Fruit fly (Drosophila melanogaster) Kc167 (cell line): ENCODE results near the gene CG15362.

Experiments used
- Myc ChIP-seq: fragments of >200 bp; optimal IDR thresholded peaks from 2 replicates; lab custom pipeline; 2017; ENCODE audit warnings: missing external identifiers
- Sin3A ChIP-seq: fragments of >200 bp; optimal IDR thresholded peaks from 2 replicates; lab custom pipeline; 2018; ENCODE audit warnings: missing external identifiers
- h ChIP-seq: fragments of >200 bp; optimal IDR thresholded peaks from 3 replicates; lab custom pipeline; 2018; ENCODE audit warnings: missing external identifiers
- insv ChIP-seq: fragments of >200 bp; optimal IDR thresholded peaks from 3 replicates; lab custom pipeline; 2018; ENCODE audit warnings: missing external identifiers
- psq ChIP-seq: fragments of >200 bp; optimal IDR thresholded peaks from 2 replicates; lab custom pipeline; 2017; ENCODE audit warnings: missing external identifiers
- ttk ChIP-seq: sonication (Bioruptor generic); optimal IDR thresholded peaks from 2 replicates; lab custom pipeline; 2017; ENCODE audit warnings: missing external identifiers

Gene CG15362

DNA sequence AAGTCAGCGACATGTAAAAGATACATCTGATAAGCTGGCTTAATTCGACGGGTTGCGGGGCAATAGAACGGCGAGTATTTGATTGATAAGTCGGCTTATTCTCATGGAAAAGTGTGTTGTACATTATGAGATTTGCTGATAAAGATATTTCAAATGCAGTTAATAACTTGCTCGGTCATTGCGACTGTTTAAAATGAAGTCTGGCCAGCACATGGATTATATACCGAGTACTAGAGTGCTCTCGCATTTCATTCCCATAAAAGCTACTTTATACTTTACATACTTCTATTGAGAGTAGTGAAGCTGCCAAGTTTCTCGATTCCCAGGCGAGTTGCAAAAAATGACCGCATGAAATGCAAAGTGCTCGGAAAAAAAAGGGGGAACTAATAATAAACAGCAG lies 13.1 kb upstream of the CG15362 start:
- TF ChIP-seq ttk, result no peak
- no peak for TF ChIP-seq insv (lab: Kevin White, UChicago)
- no peak for TF ChIP-seq h (lab: Kevin White, UChicago)
- TF ChIP-seq psq (lab: Kevin White, UChicago), result no peak
- no peak for TF ChIP-seq Myc (lab: Kevin White, UChicago)
- no peak for TF ChIP-seq Sin3A (lab: Kevin White, UChicago)

DNA sequence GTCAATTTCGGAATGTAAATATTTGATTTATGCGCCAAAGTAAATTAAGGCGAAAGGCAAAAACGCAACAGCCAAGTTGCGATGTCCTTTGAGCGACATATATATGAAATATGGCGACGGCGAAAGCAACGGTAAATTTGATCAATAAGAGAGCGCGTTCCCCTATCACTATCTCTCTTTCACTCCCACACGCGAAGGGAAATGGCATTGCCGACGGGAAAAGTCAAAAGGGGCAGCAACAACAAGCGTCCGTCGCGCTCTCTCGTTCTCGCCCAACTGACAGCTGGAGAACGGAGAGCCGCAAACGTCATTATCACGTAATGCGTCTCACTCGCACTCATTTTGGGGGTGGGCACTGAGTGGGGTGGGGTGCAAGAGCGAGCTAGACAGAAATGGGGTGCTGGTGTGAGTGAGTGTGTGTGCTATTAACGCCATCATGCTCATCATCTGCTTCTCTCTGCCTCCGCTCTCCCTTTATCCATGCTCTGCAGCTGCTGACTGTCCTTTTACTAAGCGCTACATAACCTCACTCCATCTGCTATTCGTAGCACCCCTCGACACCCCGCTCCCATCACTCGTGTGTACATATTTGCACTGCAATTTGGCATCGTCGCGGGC lies 10.6 kb upstream of the CG15362 start, which contains the start of gene erm:
Gene erm (minus strand): TSS at position 51 of the 618 bp plus-strand sequence.
- TF ChIP-seq ttk, result no peak
- no peak for TF ChIP-seq psq (lab: Kevin White, UChicago)
- no peak for TF ChIP-seq Sin3A (lab: Kevin White, UChicago)

DNA sequence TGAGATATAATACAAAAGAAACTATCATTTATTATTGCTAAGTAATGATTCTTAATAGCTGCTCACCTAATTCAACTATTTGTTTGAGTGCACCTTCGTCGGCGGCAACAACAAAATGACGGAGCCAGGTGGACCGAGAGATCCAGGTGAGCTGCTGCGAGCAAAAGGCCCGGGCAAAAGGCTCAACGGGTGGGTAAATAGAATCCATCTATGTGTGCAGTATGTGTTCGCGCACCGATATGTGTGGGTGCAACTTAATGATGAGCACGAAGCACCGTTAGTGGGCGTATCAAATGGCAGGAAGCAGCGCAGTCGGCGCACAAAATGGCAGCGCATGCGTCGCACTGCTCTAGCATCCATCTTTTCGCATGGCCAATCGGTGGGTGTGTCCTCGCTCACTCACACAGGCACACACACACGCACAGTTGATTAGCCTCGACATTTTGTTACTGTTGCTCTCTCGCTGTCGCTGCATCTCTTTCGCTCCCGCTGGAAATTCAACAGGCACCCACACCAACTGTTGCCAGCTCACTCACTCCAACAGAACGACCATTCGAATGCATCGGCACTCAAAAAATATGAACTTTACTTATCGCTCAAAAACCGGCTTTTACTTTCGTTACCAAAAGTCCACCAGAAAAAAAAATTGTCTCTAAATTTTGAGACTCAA lies 8.4 kb upstream of the CG15362 start:
- TF ChIP-seq insv (lab: Kevin White, UChicago) (no peak), ttk (no peak), Sin3A (lab: Kevin White, UChicago) (no peak), Myc (lab: Kevin White, UChicago) (no peak), h (lab: Kevin White, UChicago) (no peak), psq (lab: Kevin White, UChicago) (no peak)

DNA sequence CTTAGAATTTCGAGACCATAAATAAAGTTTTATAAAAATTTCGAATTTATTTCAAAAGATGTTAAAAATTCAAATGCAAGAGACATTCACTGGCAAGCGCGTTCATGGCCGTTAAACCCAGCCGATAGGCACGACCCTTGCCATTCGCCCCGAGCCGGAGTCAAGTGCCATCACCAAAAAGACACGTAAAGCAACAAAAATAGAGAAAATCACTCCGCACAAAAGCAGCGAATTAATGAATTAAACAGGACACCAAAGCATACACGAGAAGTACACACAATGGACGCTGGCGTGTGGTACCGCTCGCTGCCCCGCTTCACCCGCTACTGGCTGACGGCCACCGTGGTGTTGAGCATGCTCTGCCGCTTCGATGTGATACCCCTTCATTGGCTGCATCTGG lies 7.0 kb upstream of the CG15362 start, which contains the start of gene Der-1:
Gene Der-1 (plus strand): TSS at position 1 of the 400 bp plus-strand sequence.
- TF ChIP-seq psq (lab: Kevin White, UChicago), result no peak
- no peak for TF ChIP-seq h (lab: Kevin White, UChicago)
- TF ChIP-seq insv (lab: Kevin White, UChicago), result no peak
- TF ChIP-seq ttk, result no peak
- no peak for TF ChIP-seq Sin3A (lab: Kevin White, UChicago)
- no peak for TF ChIP-seq Myc (lab: Kevin White, UChicago)

DNA sequence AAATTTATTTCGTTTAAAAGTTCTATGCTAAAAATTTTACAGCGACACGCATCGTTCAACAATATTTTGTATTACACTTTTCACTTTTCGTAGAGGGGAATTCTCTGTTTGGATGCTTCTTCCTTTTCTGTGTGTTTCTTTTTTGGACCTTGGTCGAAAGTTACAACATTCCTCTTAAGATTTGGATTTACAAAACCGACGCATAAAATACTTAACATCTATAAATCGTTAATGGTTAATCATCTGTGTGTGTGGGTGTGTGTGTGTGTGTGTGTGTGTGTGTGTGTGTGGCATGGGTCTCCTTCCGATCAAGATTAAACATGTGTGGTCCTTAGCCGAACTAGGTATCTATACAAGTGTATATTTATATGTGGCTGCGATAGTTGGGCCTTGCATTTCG lies 5.5 kb upstream of the CG15362 start:
- TF ChIP-seq psq (lab: Kevin White, UChicago) (no peak), Sin3A (lab: Kevin White, UChicago) (no peak), insv (lab: Kevin White, UChicago) (no peak), Myc (lab: Kevin White, UChicago) (no peak), ttk (no peak), h (lab: Kevin White, UChicago) (no peak)

DNA sequence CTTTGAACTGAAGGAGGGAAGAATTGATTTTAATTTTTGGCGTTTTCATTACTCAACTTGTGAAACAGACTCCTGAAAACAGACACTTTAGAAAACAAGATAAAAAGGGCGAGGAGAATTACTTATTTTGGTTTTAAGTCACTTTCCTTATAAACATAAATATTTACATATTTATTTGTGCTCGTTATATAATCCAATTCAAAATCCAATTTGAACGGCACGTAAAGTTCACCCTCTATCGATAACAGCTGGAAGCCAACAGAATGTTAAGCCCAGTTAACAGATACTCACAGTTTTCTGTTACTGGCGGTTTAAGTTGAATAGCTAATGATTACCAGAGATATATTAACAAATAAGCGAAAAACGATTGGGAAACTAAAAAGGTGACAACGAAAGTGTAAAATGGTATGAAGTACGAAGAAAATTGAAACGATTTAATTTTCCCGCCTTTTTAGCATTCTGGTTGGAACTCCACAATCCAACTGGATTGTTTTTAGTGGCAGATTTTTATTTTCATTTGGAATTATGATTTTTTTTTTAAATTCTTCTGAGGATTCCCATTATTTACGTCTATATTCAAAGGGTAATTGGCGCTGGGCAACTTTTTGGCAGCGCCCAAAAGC lies 1.7 kb upstream of the CG15362 start:
- TF ChIP-seq insv (lab: Kevin White, UChicago) (no peak), Myc (lab: Kevin White, UChicago) (no peak), h (lab: Kevin White, UChicago) (no peak), psq (lab: Kevin White, UChicago) (no peak), Sin3A (lab: Kevin White, UChicago) (no peak), ttk (no peak)

DNA sequence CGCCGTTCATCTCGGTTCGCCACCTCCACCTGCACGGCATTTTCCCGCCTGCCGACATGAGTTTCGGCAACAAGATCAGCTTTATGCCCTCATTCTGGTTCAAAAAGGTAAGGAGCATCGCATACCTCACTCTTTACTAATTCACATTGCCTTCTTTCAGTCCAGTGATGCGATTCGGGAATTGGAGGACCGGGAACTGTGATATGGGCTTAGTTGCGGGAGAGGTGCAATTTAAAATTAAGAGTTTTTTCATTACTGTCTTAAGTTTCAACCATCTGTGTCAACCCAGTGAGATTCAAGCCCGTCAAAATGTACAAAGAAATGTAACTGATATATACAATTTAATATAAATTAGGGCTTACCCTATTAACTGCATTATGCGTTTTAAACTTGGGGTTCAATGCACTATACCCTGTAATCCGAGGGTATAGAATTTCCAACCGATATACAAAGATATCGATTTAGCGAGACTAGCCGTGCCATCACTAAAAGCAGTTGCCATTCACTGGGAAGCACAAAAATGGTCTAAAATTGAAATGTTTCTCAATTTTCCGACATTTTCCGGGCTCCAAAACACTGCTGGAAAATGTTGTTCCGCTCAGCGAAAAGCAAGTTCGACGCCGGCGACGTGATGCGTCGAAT lies 871 bp downstream of the CG15362 start, which contains the start of gene CG7289:
Gene CG7289 (plus strand): TSS at position 492 of the 642 bp plus-strand sequence.
- no peak for TF ChIP-seq Myc (lab: Kevin White, UChicago)
- no peak for TF ChIP-seq insv (lab: Kevin White, UChicago)
- no peak for TF ChIP-seq h (lab: Kevin White, UChicago)
- no peak for TF ChIP-seq ttk
- no peak for TF ChIP-seq psq (lab: Kevin White, UChicago)
- no peak for TF ChIP-seq Sin3A (lab: Kevin White, UChicago)

DNA sequence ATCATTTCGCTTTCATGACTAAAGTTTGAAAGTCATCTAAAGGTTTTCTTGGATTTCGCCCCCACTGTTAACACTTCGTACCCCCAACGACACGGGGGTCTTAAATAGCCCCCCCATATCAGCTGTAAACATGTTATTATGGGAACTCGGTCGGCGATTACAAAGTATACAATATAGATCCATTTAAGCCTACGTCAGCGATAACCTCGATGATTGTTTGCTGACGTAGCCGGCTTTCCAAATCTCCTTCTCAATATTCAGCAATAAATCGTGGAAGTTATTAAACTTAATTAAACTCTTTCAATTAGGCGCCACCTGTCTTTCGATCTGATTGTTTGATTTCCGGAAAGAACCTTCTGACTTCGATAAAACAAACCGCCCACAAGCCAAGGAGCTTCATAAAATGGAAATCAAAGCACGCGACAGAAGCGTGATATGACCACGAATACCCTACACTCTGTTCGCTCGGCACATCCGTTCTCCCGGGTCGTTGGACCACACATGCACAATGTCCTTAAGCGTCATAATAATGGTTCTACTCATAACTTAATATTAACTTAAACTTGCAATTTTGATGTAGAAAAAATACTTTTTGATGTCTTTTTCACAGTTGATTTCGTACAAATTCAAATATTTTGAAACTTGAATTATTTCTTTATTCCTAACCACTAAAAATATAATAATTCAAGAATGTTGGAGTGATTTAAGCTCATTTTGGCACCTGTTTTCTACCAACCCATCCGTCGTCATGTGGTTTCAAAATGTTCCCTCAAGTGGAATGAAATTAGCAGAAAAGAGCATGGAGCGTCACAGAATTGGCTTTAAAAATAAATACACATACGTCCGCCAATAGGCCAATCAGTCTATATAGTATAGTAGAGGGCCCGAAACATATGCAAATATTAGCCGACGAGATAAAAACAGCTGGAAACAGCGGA lies 5.6 kb downstream of the CG15362 start:
- no peak for TF ChIP-seq ttk

DNA sequence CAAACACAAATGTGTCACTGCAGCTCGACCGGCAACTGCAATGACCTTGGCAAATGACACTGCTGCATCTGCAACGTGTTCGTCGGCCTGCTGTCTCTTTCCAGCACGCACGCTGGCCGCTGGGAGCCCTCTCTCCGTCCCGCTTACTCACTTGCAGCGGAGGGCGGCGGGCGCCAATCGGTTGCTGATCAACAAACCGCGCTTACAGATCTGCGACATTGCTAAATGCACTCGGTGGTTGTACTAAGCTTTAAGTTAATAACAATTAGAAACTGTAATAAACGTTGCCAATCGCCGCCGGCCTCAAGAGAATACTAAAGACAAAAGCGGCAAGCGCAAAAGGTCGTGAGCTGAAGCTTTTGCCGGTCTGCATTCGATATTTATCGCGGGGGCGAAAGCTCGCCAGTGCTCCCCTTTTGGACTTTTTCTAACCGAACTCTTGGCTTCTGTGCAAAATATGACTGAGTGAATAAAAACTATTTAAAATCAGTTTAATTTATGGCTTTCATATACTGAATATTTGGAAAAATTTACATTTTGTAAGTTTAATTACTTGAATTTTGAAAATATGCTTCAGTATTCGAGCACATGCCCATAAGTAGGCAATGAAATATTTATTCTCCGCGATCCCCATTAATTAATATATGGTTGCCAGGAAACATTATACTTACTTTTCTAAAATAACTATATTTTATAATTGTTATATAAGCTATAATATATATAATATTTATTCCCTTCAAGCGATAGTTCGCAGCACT lies 6.6 kb downstream of the CG15362 start, which contains the start of gene Got2:
Gene Got2 (minus strand): TSS at position 325 of the 758 bp plus-strand sequence.
- no peak for TF ChIP-seq h (lab: Kevin White, UChicago)
- no peak for TF ChIP-seq Myc (lab: Kevin White, UChicago)
- no peak for TF ChIP-seq insv (lab: Kevin White, UChicago)

DNA sequence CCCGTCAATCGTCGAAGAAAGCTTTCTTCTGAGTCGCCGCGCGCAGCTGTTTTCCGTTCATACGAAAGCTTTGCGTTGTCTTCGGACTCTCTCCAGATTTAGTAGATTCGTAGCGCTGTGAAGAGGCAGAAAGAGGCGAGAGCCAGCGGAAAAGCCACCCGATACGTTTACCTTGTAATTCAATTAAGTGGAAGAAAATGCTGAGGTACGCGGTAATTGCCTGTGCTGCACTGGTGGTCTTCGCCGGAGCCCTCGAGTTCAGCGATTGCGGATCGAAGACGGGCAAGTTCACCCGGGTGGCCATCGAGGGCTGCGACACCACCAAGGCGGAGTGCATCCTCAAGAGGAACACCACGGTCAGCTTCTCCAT lies 7.2 kb downstream of the CG15362 start, which contains the start of gene Npc2a:
Gene Npc2a (plus strand): TSS at position 99 of the 370 bp plus-strand sequence.
- TF ChIP-seq h (lab: Kevin White, UChicago) (no peak), psq (lab: Kevin White, UChicago) (no peak), Sin3A (lab: Kevin White, UChicago) (no peak), insv (lab: Kevin White, UChicago) (no peak), Myc (lab: Kevin White, UChicago) (no peak), ttk (no peak)
